Fruit fly (Drosophila melanogaster): ENCODE results near the gene Nin.

Nin gene

DNA sequence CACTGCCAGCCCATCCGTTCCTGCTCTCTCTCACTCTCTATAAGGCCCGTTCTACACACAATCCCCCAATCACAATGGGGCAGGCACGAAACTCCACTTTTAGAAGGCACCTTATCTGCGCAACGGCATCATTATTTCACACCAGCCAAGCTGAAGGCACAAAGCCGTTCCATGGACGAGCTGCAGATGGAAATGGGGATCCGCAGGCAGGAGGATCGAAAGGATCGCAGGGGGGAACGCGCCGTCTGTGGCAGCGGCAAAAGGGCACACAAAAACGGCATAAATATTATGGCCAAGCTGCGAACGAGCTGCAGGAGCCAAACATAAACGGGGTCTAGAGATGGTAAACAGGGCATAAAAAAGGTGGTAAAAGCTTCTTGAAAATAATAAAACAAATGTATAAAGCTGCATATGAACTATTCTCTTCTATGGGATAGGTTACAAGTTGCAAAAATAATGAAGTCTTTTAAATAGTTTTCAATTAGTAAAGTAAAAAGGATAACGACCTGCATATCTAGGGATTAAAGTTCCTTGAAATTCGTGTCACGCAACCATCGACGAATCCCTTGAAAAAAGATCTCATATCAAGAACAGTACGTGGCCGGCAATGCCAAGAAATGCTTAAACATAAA is 25.8 kb downstream of the Nin start:
- no peak for TF ChIP-seq cic (GFP tag; optimal IDR thresholded peaks at IDR 0.05)

DNA sequence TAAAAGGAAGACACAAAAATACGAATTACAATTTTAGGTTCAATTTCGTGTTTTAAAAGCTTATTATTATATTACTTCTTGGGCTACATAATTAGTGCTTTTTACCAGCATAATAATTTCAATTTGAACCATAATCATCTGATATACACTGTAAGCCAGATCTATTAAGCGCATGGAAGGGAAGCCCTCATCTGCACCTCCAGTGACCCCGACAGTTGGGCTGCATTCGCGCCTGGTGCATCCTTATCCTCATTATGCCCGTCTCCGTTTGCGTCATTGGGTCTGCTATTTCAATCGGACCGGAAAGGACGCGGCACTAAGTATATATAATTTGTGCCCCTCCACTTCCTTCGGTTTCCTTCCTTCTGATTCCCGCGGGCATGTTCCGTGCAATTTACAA is 26.6 kb downstream of the Nin start:
- no peak for TF ChIP-seq pad (GFP tag; optimal IDR thresholded peaks at IDR 0.05)
- TF ChIP-seq Hr96 (GFP tag; optimal IDR thresholded peaks at IDR 0.05) = no peak
- TF ChIP-seq bab1 (GFP tag; optimal IDR thresholded peaks at IDR 0.05) = no peak
- no peak for TF ChIP-seq CG5204 (GFP tag; optimal IDR thresholded peaks at IDR 0.05)
- no peak for TF ChIP-seq CG7045 (GFP tag; optimal IDR thresholded peaks at IDR 0.05)
- TF ChIP-seq toe (GFP tag; optimal IDR thresholded peaks at IDR 0.05) = no peak
- no peak for TF ChIP-seq Clk (GFP tag; optimal IDR thresholded peaks at IDR 0.05)
- no peak for TF ChIP-seq kay (GFP tag; ENCODE audit: borderline replicate concordance)
- no peak for TF ChIP-seq CG11617 (GFP tag; optimal IDR thresholded peaks at IDR 0.05)
- no peak for TF ChIP-seq cic (GFP tag; optimal IDR thresholded peaks at IDR 0.05)
- no peak for TF ChIP-seq CG12768 (GFP tag; optimal IDR thresholded peaks at IDR 0.05)
- TF ChIP-seq ovo (GFP tag; optimal IDR thresholded peaks at IDR 0.05) = no peak
- no peak for TF ChIP-seq Crg-1 (GFP tag; optimal IDR thresholded peaks at IDR 0.05)
- TF ChIP-seq CG33017 (tag; optimal IDR thresholded peaks at IDR 0.05) = no peak
- no peak for TF ChIP-seq tj (GFP tag; optimal IDR thresholded peaks at IDR 0.05)

- no peak for TF ChIP-seq cnc (optimal IDR thresholded peaks at IDR 0.05)
- no peak for TF ChIP-seq Clk (GFP tag; optimal IDR thresholded peaks at IDR 0.05)
- no peak for TF ChIP-seq Hr96 (GFP tag; optimal IDR thresholded peaks at IDR 0.05)
- TF ChIP-seq cic (GFP tag; optimal IDR thresholded peaks at IDR 0.05) = no peak
- no peak for TF ChIP-seq CG12768 (GFP tag; optimal IDR thresholded peaks at IDR 0.05)
- TF ChIP-seq CG7101 (tag; optimal IDR thresholded peaks at IDR 0.05) = no peak
- TF ChIP-seq kay (GFP tag; ENCODE audit: borderline replicate concordance) = peak; percentile 25
Measured at dm6 chr2L:5251150-5251549, 27.2 kb downstream of the Nin start.

dm6 chr2L:5249766-5250165 is 28.6 kb downstream of the Nin start:
- TF ChIP-seq pad (GFP tag; optimal IDR thresholded peaks at IDR 0.05) (no peak), CG14711 (tag; optimal IDR thresholded peaks at IDR 0.05) (no peak), CG7045 (GFP tag; optimal IDR thresholded peaks at IDR 0.05) (no peak), CG33017 (tag; optimal IDR thresholded peaks at IDR 0.05) (no peak), tj (GFP tag; optimal IDR thresholded peaks at IDR 0.05) (no peak), Mnt (GFP tag; optimal IDR thresholded peaks at IDR 0.05) (no peak), cnc (optimal IDR thresholded peaks at IDR 0.05) (no peak), Hr96 (GFP tag; optimal IDR thresholded peaks at IDR 0.05) (no peak)

dm6 chr2L:5248582-5248981 is 29.8 kb downstream of the Nin start:
- TF ChIP-seq tj (GFP tag; optimal IDR thresholded peaks at IDR 0.05) (no peak), kay (GFP tag; ENCODE audit: borderline replicate concordance) (peak; percentile 73)

DNA sequence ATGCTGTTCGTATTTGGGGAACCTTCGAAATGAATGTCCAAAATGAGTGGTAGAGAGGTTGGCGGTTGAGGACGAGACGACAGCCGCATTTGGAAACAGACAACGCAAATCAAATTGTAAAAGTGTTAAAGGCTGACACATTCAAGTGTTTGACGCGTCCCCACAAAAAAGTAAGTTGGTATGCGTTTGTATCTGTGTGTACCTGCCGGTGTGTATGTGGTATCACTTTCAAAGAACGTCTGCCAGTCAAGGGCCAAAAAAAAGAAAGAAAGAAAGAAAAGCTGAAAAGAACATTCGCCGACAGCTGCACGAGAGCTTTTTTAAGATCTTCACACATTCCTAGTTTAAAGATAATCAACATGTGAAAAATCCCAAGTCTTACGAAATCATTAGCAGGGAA is 30.5 kb downstream of the Nin start:
- TF ChIP-seq CG11617 (GFP tag; optimal IDR thresholded peaks at IDR 0.05) (no peak), CG33017 (tag; optimal IDR thresholded peaks at IDR 0.05) (no peak), pad (GFP tag; optimal IDR thresholded peaks at IDR 0.05) (no peak), Crg-1 (GFP tag; optimal IDR thresholded peaks at IDR 0.05) (no peak), kay (GFP tag; ENCODE audit: borderline replicate concordance) (no peak), Mnt (GFP tag; optimal IDR thresholded peaks at IDR 0.05) (no peak), Hr96 (GFP tag; optimal IDR thresholded peaks at IDR 0.05) (no peak), cnc (optimal IDR thresholded peaks at IDR 0.05) (no peak), CG5204 (GFP tag; optimal IDR thresholded peaks at IDR 0.05) (no peak), CG7101 (tag; optimal IDR thresholded peaks at IDR 0.05) (no peak), cic (GFP tag; optimal IDR thresholded peaks at IDR 0.05) (no peak), CG1620 (GFP tag; optimal IDR thresholded peaks at IDR 0.05) (no peak), bab1 (GFP tag; optimal IDR thresholded peaks at IDR 0.05) (no peak), Clk (GFP tag; optimal IDR thresholded peaks at IDR 0.05) (no peak)

DNA sequence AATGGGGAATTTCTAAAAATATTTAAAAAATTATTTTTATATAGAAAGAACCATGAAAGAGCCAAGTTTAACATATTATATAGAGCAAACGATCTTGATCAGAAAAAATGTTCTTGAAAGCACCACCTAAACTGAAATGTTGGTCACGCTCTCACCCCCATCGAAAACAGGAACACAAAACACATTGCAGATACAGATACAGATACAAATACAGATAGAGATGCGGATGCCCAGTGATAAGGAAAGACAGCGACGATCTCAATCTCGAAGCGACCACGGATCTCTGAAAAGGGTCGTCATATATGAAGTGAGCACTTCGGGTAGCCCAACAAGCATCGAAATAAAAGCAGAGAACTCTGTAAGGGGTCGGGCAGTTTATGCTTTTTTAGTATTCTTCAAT is 31.0 kb downstream of the Nin start:
- no peak for TF ChIP-seq Clk (GFP tag; optimal IDR thresholded peaks at IDR 0.05)
- TF ChIP-seq Crg-1 (GFP tag; optimal IDR thresholded peaks at IDR 0.05) = no peak
- no peak for TF ChIP-seq bab1 (GFP tag; optimal IDR thresholded peaks at IDR 0.05)
- no peak for TF ChIP-seq kay (GFP tag; ENCODE audit: borderline replicate concordance)
- no peak for TF ChIP-seq pad (GFP tag; optimal IDR thresholded peaks at IDR 0.05)
- TF ChIP-seq Hr96 (GFP tag; optimal IDR thresholded peaks at IDR 0.05) = no peak
- no peak for TF ChIP-seq CG11617 (GFP tag; optimal IDR thresholded peaks at IDR 0.05)
- no peak for TF ChIP-seq ovo (GFP tag; optimal IDR thresholded peaks at IDR 0.05)
- no peak for TF ChIP-seq CG12768 (GFP tag; optimal IDR thresholded peaks at IDR 0.05)

- TF ChIP-seq CG1620 (GFP tag; optimal IDR thresholded peaks at IDR 0.05) (no peak), cnc (optimal IDR thresholded peaks at IDR 0.05) (no peak), CG7045 (GFP tag; optimal IDR thresholded peaks at IDR 0.05) (peak; percentile 35), CG33017 (tag; optimal IDR thresholded peaks at IDR 0.05) (peak; percentile 61), tj (GFP tag; optimal IDR thresholded peaks at IDR 0.05) (no peak), Hr96 (GFP tag; optimal IDR thresholded peaks at IDR 0.05) (peak; percentile 43), CG11617 (GFP tag; optimal IDR thresholded peaks at IDR 0.05) (peak; percentile 53), Mnt (GFP tag; optimal IDR thresholded peaks at IDR 0.05) (peak; percentile 39), cic (GFP tag; optimal IDR thresholded peaks at IDR 0.05) (peak; percentile 65), Crg-1 (GFP tag; optimal IDR thresholded peaks at IDR 0.05) (peak; percentile 41), kay (GFP tag; ENCODE audit: borderline replicate concordance) (no peak), Clk (GFP tag; optimal IDR thresholded peaks at IDR 0.05) (peak; percentile 36), ovo (GFP tag; optimal IDR thresholded peaks at IDR 0.05) (no peak), CG5204 (GFP tag; optimal IDR thresholded peaks at IDR 0.05) (peak; percentile 23), pad (GFP tag; optimal IDR thresholded peaks at IDR 0.05) (no peak), CG14711 (tag; optimal IDR thresholded peaks at IDR 0.05) (peak; percentile 13), CG12768 (GFP tag; optimal IDR thresholded peaks at IDR 0.05) (peak; percentile 60), CG7101 (tag; optimal IDR thresholded peaks at IDR 0.05) (peak; percentile 52), bab1 (GFP tag; optimal IDR thresholded peaks at IDR 0.05) (no peak), toe (GFP tag; optimal IDR thresholded peaks at IDR 0.05) (peak; percentile 43)
Measured at dm6 chr2L:5245363-5245892, 32.9 kb downstream of the Nin start.
